Fruit fly (Drosophila melanogaster): ENCODE results near the gene CG5114.

The CG5114 gene

dm6 chr3L:15010601-15011000, 28.0 kb downstream of the CG5114 start:
- TF ChIP-seq CG4496 (GFP tag; IDR thresholded peaks at IDR 0.05) (no peak), Pif1A (GFP tag; optimal IDR thresholded peaks at IDR 0.05) (no peak), CG32121 (GFP tag; IDR thresholded peaks at IDR 0.05) (no peak), gl (tag; optimal IDR thresholded peaks at IDR 0.05) (no peak)

dm6 chr3L:15011142-15011541, 28.5 kb downstream of the CG5114 start:
- TF ChIP-seq CG8159 (tag; optimal IDR thresholded peaks at IDR 0.05) (no peak), Pif1B (GFP tag; optimal IDR thresholded peaks at IDR 0.05) (no peak), CG13204 (GFP tag; optimal IDR thresholded peaks at IDR 0.05) (no peak), EcR (GFP tag; optimal IDR thresholded peaks at IDR 0.05) (no peak), CG9948 (tag; optimal IDR thresholded peaks at IDR 0.05) (no peak), CG14655 (GFP tag; optimal IDR thresholded peaks at IDR 0.05) (no peak), CG32121 (GFP tag; IDR thresholded peaks at IDR 0.05) (no peak), rn (GFP tag; IDR thresholded peaks at IDR 0.05) (no peak), CG12605 (GFP tag; IDR thresholded peaks at IDR 0.05) (no peak), Ets98B (GFP tag; IDR thresholded peaks at IDR 0.05) (no peak), CG34367 (tag; optimal IDR thresholded peaks at IDR 0.05) (no peak), CG17806 (tag; optimal IDR thresholded peaks at IDR 0.05) (no peak), CG10348 (GFP tag; IDR thresholded peaks at IDR 0.05) (no peak), CG15710 (tag; optimal IDR thresholded peaks at IDR 0.05) (no peak), Snoo (tag; optimal IDR thresholded peaks at IDR 0.05) (no peak), Pif1A (GFP tag; optimal IDR thresholded peaks at IDR 0.05) (no peak), CG4496 (GFP tag; IDR thresholded peaks at IDR 0.05) (no peak), gl (tag; optimal IDR thresholded peaks at IDR 0.05) (no peak), CG8301 (tag; optimal IDR thresholded peaks at IDR 0.05) (no peak)

- TF ChIP-seq CG14655 (GFP tag; optimal IDR thresholded peaks at IDR 0.05) (peak; percentile 83), rn (GFP tag; IDR thresholded peaks at IDR 0.05) (peak; percentile 46; the same call in 1 of the 2 replicates), Pif1B (GFP tag; optimal IDR thresholded peaks at IDR 0.05) (peak; percentile 64), CG15710 (tag; optimal IDR thresholded peaks at IDR 0.05) (peak; percentile 86), D1 (tag; optimal IDR thresholded peaks at IDR 0.05) (peak; percentile 66), CG8301 (tag; optimal IDR thresholded peaks at IDR 0.05) (peak; percentile 79), CG9948 (tag; optimal IDR thresholded peaks at IDR 0.05) (peak; percentile 82), gl (tag; optimal IDR thresholded peaks at IDR 0.05) (peak; percentile 48), CG8159 (tag; optimal IDR thresholded peaks at IDR 0.05) (peak; percentile 85), CG4496 (GFP tag; IDR thresholded peaks at IDR 0.05) (peak; percentile 87), EcR (GFP tag; optimal IDR thresholded peaks at IDR 0.05) (peak; percentile 46), CG13204 (GFP tag; optimal IDR thresholded peaks at IDR 0.05) (peak; percentile 21), Snoo (tag; optimal IDR thresholded peaks at IDR 0.05) (peak; percentile 39), CG34367 (tag; optimal IDR thresholded peaks at IDR 0.05) (peak; percentile 78), fd96Ca (GFP tag; IDR thresholded peaks at IDR 0.05) (no peak), CG10348 (GFP tag; IDR thresholded peaks at IDR 0.05) (0 out of 2 replicates have a peak, but pooled peaks have one; percentile 17), Ets98B (GFP tag; IDR thresholded peaks at IDR 0.05) (peak; percentile 82), CG12605 (GFP tag; IDR thresholded peaks at IDR 0.05) (peak; percentile 72), CG17806 (tag; optimal IDR thresholded peaks at IDR 0.05) (peak; percentile 86), Pif1A (GFP tag; optimal IDR thresholded peaks at IDR 0.05) (peak; percentile 71), CG32121 (GFP tag; IDR thresholded peaks at IDR 0.05) (peak; percentile 81)
Observed at dm6 chr3L:15011638-15012335, 29.2 kb downstream of the CG5114 start.

dm6 chr3L:15013296-15013695, 30.7 kb downstream of the CG5114 start:
- peak; percentile 60 for TF ChIP-seq CG14655 (GFP tag; optimal IDR thresholded peaks at IDR 0.05)
- peak; percentile 74 for TF ChIP-seq CG8159 (tag; optimal IDR thresholded peaks at IDR 0.05)
- TF ChIP-seq CG32121 (GFP tag; IDR thresholded peaks at IDR 0.05): no peak
- no peak for TF ChIP-seq CG10348 (GFP tag; IDR thresholded peaks at IDR 0.05)
- TF ChIP-seq gl (tag; optimal IDR thresholded peaks at IDR 0.05): no peak
- no peak for TF ChIP-seq CG34367 (tag; optimal IDR thresholded peaks at IDR 0.05)
- TF ChIP-seq D1 (tag; optimal IDR thresholded peaks at IDR 0.05): no peak
- peak; percentile 41; the same call in 1 of the 3 replicates for TF ChIP-seq CG4496 (GFP tag; IDR thresholded peaks at IDR 0.05)
- no peak for TF ChIP-seq EcR (GFP tag; optimal IDR thresholded peaks at IDR 0.05)
- peak; percentile 64 for TF ChIP-seq CG9948 (tag; optimal IDR thresholded peaks at IDR 0.05)
- no peak for TF ChIP-seq Ets98B (GFP tag; IDR thresholded peaks at IDR 0.05)
- TF ChIP-seq Snoo (tag; optimal IDR thresholded peaks at IDR 0.05): peak; percentile 1
- no peak for TF ChIP-seq Pif1B (GFP tag; optimal IDR thresholded peaks at IDR 0.05)
- peak; percentile 55 for TF ChIP-seq CG17806 (tag; optimal IDR thresholded peaks at IDR 0.05)
- TF ChIP-seq CG12605 (GFP tag; IDR thresholded peaks at IDR 0.05): 0 out of 2 replicates have a peak, but pooled peaks have one; percentile 14
- TF ChIP-seq rn (GFP tag; IDR thresholded peaks at IDR 0.05): no peak
- TF ChIP-seq fd96Ca (GFP tag; IDR thresholded peaks at IDR 0.05): no peak
- peak; percentile 46 for TF ChIP-seq Pif1A (GFP tag; optimal IDR thresholded peaks at IDR 0.05)
- TF ChIP-seq CG15710 (tag; optimal IDR thresholded peaks at IDR 0.05): peak; percentile 71
- peak; percentile 55 for TF ChIP-seq CG8301 (tag; optimal IDR thresholded peaks at IDR 0.05)
- no peak for TF ChIP-seq CG13204 (GFP tag; optimal IDR thresholded peaks at IDR 0.05)

- TF ChIP-seq CG9948 (tag; optimal IDR thresholded peaks at IDR 0.05) (peak; percentile 86), rn (GFP tag; IDR thresholded peaks at IDR 0.05) (peak; percentile 75), CG8301 (tag; optimal IDR thresholded peaks at IDR 0.05) (peak; percentile 87), CG32121 (GFP tag; IDR thresholded peaks at IDR 0.05) (peak; percentile 91), gl (tag; optimal IDR thresholded peaks at IDR 0.05) (peak; percentile 75), CG12605 (GFP tag; IDR thresholded peaks at IDR 0.05) (peak; percentile 96), CG15710 (tag; optimal IDR thresholded peaks at IDR 0.05) (peak; percentile 83), CG4496 (GFP tag; IDR thresholded peaks at IDR 0.05) (peak; percentile 95), Ets98B (GFP tag; IDR thresholded peaks at IDR 0.05) (peak; percentile 96), D1 (tag; optimal IDR thresholded peaks at IDR 0.05) (peak; percentile 97), CG8159 (tag; optimal IDR thresholded peaks at IDR 0.05) (peak; percentile 87), CG10348 (GFP tag; IDR thresholded peaks at IDR 0.05) (no peak), Pif1B (GFP tag; optimal IDR thresholded peaks at IDR 0.05) (peak; percentile 91), CG17806 (tag; optimal IDR thresholded peaks at IDR 0.05) (peak; percentile 94), CG13204 (GFP tag; optimal IDR thresholded peaks at IDR 0.05) (peak; percentile 54), fd96Ca (GFP tag; IDR thresholded peaks at IDR 0.05) (peak; percentile 74), EcR (GFP tag; optimal IDR thresholded peaks at IDR 0.05) (peak; percentile 59), CG14655 (GFP tag; optimal IDR thresholded peaks at IDR 0.05) (peak; percentile 91), Pif1A (GFP tag; optimal IDR thresholded peaks at IDR 0.05) (peak; percentile 90), CG34367 (tag; optimal IDR thresholded peaks at IDR 0.05) (peak; percentile 86), Snoo (tag; optimal IDR thresholded peaks at IDR 0.05) (peak; percentile 79)
Observed at dm6 chr3L:15013957-15014692, 31.5 kb downstream of the CG5114 start, which contains the start of gene Reck. Gene Reck (minus strand): TSS chr3L:15014062.
